Fruit fly (Drosophila melanogaster) whole organism, embryonic: ENCODE measurements around the gene ea.
A peak's percentile ranks its signal among the peaks of the same experiment; 100 is the strongest.

ENCODE experiments used
- CG4328 ChIP-seq: fragments of 200-800 bp; sonication (Bioruptor generic); optimal IDR thresholded peaks from 3 replicates; lab custom pipeline; 2017; ENCODE audit warnings: missing biosample characterization, missing genetic modification reagents, missing genetic modification characterization
- CG7271 ChIP-seq: fragments of 200-800 bp; sonication (Bioruptor generic); optimal IDR thresholded peaks from 2 replicates; lab custom pipeline; 2018; ENCODE audit warnings: missing biosample characterization, mild to moderate bottlenecking, missing genetic modification characterization, moderate library complexity
- Lpt ChIP-seq: fragments of >200 bp; optimal IDR thresholded peaks from 2 replicates; lab custom pipeline; 2018; ENCODE audit warnings: missing biosample characterization, missing genetic modification characterization
- h ChIP-seq: fragments of >200 bp; optimal IDR thresholded peaks from 2 replicates; lab custom pipeline; 2017
- mam ChIP-seq: fragments of 200-800 bp; sonication (Bioruptor generic); optimal IDR thresholded peaks from 3 replicates; lab custom pipeline; 2016; ENCODE audit warnings: missing biosample characterization, missing genetic modification characterization

- no peak for TF ChIP-seq CG7271 (tag; lab: Kevin White, UChicago)
- TF ChIP-seq Lpt (GFP tag; lab: Kevin White, UChicago): no peak
- TF ChIP-seq CG4328 (GFP tag; lab: Kevin White, UChicago): peak; percentile 29
- no peak for TF ChIP-seq h (lab: Kevin White, UChicago)
- no peak for TF ChIP-seq mam (GFP tag; lab: Kevin White, UChicago)
Observed at dm6 chr3R:15350993-15351426, 22.5 kb downstream of the ea start, which contains the start of the genes Trs33 and Tmtc4.
